Fruit fly (Drosophila melanogaster): ENCODE measurements around the gene chinmo.
A peak's percentile ranks its signal among the peaks of the same experiment; 100 is the strongest.

chinmo gene

DNA sequence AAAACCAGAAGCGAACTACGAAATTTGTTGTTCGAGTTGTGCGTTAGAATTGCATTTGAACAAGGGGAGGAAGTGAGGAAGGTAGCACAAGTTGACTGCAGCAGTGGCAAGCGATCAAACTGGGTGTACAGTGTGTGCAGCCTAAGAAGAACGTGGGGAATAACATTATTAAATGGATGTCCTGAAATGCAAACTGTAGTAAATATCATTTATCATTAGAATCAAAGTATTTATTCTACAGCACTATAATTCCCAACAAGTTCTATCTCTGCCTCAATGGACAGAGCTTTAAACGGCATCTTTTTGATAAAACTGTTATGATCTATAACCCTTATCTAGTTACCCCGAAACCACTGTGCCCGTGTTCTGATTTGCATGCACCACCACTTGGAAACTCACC lies 4.6 kb upstream of the chinmo start (continued):
- no peak for TF ChIP-seq p53 (GFP tag; optimal IDR thresholded peaks at IDR 0.05)
- TF ChIP-seq Stat92E (GFP tag; optimal IDR thresholded peaks at IDR 0.05), result no peak
- TF ChIP-seq lab (GFP tag; optimal IDR thresholded peaks at IDR 0.05), result peak; percentile 18
- TF ChIP-seq Dll (GFP tag; IDR thresholded peaks at IDR 0.05; ENCODE audit: partially characterized antibody), result no peak
- TF ChIP-seq CG4820 (GFP tag; optimal IDR thresholded peaks at IDR 0.05), result peak; percentile 16
- no peak for TF ChIP-seq Aef1 (GFP tag; IDR thresholded peaks at IDR 0.05)
- no peak for TF ChIP-seq Dek (tag; optimal IDR thresholded peaks at IDR 0.05)
- no peak for TF ChIP-seq D (optimal IDR thresholded peaks at IDR 0.05)
- TF ChIP-seq D (GFP tag; optimal IDR thresholded peaks at IDR 0.05), result peak; percentile 27
- no peak for TF ChIP-seq CG3838 (GFP tag; optimal IDR thresholded peaks at IDR 0.05)
- no peak for TF ChIP-seq NC2β (GFP tag; optimal IDR thresholded peaks at IDR 0.05)
- TF ChIP-seq CG9609 (GFP tag; optimal IDR thresholded peaks at IDR 0.05), result no peak
- TF ChIP-seq usp (GFP tag; optimal IDR thresholded peaks at IDR 0.05), result no peak
- TF ChIP-seq fd3F (GFP tag; optimal IDR thresholded peaks at IDR 0.05), result no peak
- TF ChIP-seq CG9727 (GFP tag; optimal IDR thresholded peaks at IDR 0.05), result no peak
- TF ChIP-seq cwo (GFP tag; optimal IDR thresholded peaks at IDR 0.05), result no peak
- no peak for TF ChIP-seq ara (GFP tag; IDR thresholded peaks at IDR 0.05)
- no peak for TF ChIP-seq scrt (GFP tag; optimal IDR thresholded peaks at IDR 0.05)
- TF ChIP-seq CG17186 (GFP tag; optimal IDR thresholded peaks at IDR 0.05), result peak; percentile 8
- TF ChIP-seq sens-2 (GFP tag; IDR thresholded peaks at IDR 0.05), result no peak
- no peak for TF ChIP-seq CG43689 (GFP tag; IDR thresholded peaks at IDR 0.05)
- no peak for TF ChIP-seq CG18619 (GFP tag; optimal IDR thresholded peaks at IDR 0.05)
- no peak for TF ChIP-seq gt (GFP tag; IDR thresholded peaks at IDR 0.05)
- TF ChIP-seq Ravus (GFP tag; IDR thresholded peaks at IDR 0.05), result no peak
- no peak for TF ChIP-seq Elba2 (GFP tag; optimal IDR thresholded peaks at IDR 0.05)
- TF ChIP-seq nerfin-1 (tag; optimal IDR thresholded peaks at IDR 0.05), result peak; percentile 23
- TF ChIP-seq kah (GFP tag; optimal IDR thresholded peaks at IDR 0.05), result no peak
- no peak for TF ChIP-seq CG8290 (GFP tag; optimal IDR thresholded peaks at IDR 0.05)
- TF ChIP-seq CG8290 (tag; optimal IDR thresholded peaks at IDR 0.05), result no peak
- no peak for TF ChIP-seq CG17612 (GFP tag; IDR thresholded peaks at IDR 0.05)
- no peak for TF ChIP-seq cg (GFP tag; optimal IDR thresholded peaks at IDR 0.05)
- no peak for TF ChIP-seq MBD-R2 (GFP tag; IDR thresholded peaks at IDR 0.05)
- no peak for TF ChIP-seq CG34224 (GFP tag; IDR thresholded peaks at IDR 0.05; ENCODE audit: partially characterized antibody)
- TF ChIP-seq Hand (GFP tag; optimal IDR thresholded peaks at IDR 0.05), result no peak
- TF ChIP-seq CG14014 (GFP tag; IDR thresholded peaks at IDR 0.05), result no peak
- no peak for TF ChIP-seq disco-r (GFP tag; optimal IDR thresholded peaks at IDR 0.05)
- TF ChIP-seq Myb (GFP tag; optimal IDR thresholded peaks at IDR 0.05), result no peak
- TF ChIP-seq ems (GFP tag; optimal IDR thresholded peaks at IDR 0.05), result no peak
- TF ChIP-seq ttk (GFP tag; IDR thresholded peaks at IDR 0.05), result no peak

DNA sequence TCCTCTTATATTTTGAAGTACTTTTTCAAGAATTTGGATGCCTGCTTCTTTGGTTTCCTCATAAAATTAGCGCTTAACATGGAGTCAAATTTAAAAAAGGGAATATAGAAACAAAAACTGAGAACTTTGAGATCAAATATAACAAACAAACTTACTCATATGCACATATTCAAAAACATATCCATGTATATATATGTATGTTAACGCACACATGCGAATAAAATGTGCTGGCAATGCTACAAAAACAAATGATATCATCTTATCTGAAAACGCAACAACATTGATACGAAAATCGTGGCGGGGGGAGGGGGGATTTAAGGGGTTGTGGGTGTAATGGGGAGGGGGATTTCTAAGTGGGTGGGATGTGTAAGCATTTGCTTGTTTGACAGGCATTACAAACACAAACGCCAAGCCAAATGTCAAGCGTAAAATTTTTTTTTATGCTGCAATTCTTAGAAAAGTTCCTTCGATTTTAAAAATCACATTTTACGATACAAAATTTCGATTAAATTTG lies 3.0 kb upstream of the chinmo start:
- no peak for TF ChIP-seq ERR (GFP tag; optimal IDR thresholded peaks at IDR 0.05)
- TF ChIP-seq chinmo (GFP tag; IDR thresholded peaks at IDR 0.05; ENCODE audit: partially characterized antibody), result no peak
- TF ChIP-seq sd (tag; optimal IDR thresholded peaks at IDR 0.05), result no peak
- TF ChIP-seq sr (GFP tag; IDR thresholded peaks at IDR 0.05), result peak; percentile 66
- 0 out of 2 replicates have a peak, but pooled peaks have one; percentile 14 for TF ChIP-seq CG4360 (GFP tag; IDR thresholded peaks at IDR 0.05)
- TF ChIP-seq bsh (GFP tag; optimal IDR thresholded peaks at IDR 0.05), result no peak
- no peak for TF ChIP-seq Lpt (GFP tag; optimal IDR thresholded peaks at IDR 0.05)
- no peak for TF ChIP-seq CkIIα-i1 (GFP tag; IDR thresholded peaks at IDR 0.05)
- TF ChIP-seq crol (GFP tag; IDR thresholded peaks at IDR 0.05), result peak; percentile 66
- TF ChIP-seq CG1647 (GFP tag; optimal IDR thresholded peaks at IDR 0.05), result no peak
- TF ChIP-seq CG10431 (GFP tag; optimal IDR thresholded peaks at IDR 0.05), result peak; percentile 93
